Worm (Caenorhabditis elegans): ENCODE data around the gene Y82E9BR.22.

The Y82E9BR.22 gene

DNA sequence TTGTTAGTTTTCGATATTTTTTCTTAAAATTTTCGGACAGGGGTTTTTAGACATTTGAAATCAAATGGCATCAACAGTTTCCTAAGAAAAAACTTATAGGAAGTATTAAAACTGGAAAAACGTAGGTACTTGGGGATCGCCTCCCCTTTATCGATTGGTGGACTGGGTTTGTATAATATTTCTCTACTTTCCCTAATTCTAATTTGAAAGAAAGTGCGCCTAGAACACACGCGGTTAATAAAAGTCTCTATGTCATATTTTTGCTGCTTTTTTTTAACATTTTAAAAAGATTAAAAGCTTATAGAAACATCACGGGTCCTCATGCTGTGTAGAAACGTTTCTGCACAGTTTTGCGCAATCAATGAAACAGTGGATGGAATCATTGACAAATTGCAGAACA lies 9.4 kb downstream of the Y82E9BR.22 start, which contains the start of gene pals-16:
pals-16 (plus strand) TSS at position 301 of the 400 bp plus-strand sequence.
- TF ChIP-seq tlp-1 (tag; optimal IDR thresholded peaks at IDR 0.05) (no peak), xbp-1 (tag; optimal IDR thresholded peaks at IDR 0.05) (no peak), ceh-90 (tag; optimal IDR thresholded peaks at IDR 0.05) (no peak), tbx-2 (tag; optimal IDR thresholded peaks at IDR 0.05) (no peak), snpc-4 (tag; optimal IDR thresholded peaks at IDR 0.05) (no peak), zip-4 (GFP tag; optimal IDR thresholded peaks at IDR 0.05) (no peak), hlh-4 (tag; optimal IDR thresholded peaks at IDR 0.05) (no peak), ceh-63 (GFP tag; optimal IDR thresholded peaks at IDR 0.05) (no peak), C16A3.4 (tag; optimal IDR thresholded peaks at IDR 0.05) (no peak), mdl-1 (tag; optimal IDR thresholded peaks at IDR 0.05) (no peak), blmp-1 (tag; optimal IDR thresholded peaks at IDR 0.05) (no peak), ceh-8 (GFP tag; optimal IDR thresholded peaks at IDR 0.05) (no peak), lin-35 (GFP tag; optimal IDR thresholded peaks at IDR 0.05) (no peak), lir-3 (tag; optimal IDR thresholded peaks at IDR 0.05; ENCODE audit: poor library complexity) (no peak)

DNA sequence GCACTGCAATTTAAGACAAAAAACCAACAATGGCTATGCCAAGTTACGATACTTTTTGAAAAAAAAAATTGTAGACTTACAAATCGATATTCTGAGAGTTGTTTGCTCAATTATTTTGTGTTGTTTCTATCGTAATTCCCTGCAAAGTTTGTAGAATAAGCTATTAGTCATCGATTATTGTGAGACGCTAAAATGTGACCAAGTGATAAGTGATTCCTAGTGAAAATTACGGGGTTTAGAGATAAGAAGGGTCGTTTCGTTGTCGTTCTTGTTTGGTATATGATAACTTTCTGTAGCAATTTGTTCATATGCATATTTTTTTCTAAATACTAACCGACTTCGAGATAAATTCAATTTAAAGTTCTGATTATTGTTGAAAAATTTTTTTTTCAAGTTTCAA lies 10.9 kb downstream of the Y82E9BR.22 start:
- TF ChIP-seq elt-2 (tag; optimal IDR thresholded peaks at IDR 0.05) (peak; percentile 86), elt-3 (tag; optimal IDR thresholded peaks at IDR 0.05) (no peak), jun-1 (tag; optimal IDR thresholded peaks at IDR 0.05) (no peak), ceh-82 (tag; optimal IDR thresholded peaks at IDR 0.05) (no peak), ceh-90 (tag; optimal IDR thresholded peaks at IDR 0.05) (no peak), fkh-10 (GFP tag; optimal IDR thresholded peaks at IDR 0.05) (no peak), hlh-17 (GFP tag; optimal IDR thresholded peaks at IDR 0.05; ENCODE audit: borderline replicate concordance) (no peak), lin-35 (GFP tag; optimal IDR thresholded peaks at IDR 0.05) (no peak)

DNA sequence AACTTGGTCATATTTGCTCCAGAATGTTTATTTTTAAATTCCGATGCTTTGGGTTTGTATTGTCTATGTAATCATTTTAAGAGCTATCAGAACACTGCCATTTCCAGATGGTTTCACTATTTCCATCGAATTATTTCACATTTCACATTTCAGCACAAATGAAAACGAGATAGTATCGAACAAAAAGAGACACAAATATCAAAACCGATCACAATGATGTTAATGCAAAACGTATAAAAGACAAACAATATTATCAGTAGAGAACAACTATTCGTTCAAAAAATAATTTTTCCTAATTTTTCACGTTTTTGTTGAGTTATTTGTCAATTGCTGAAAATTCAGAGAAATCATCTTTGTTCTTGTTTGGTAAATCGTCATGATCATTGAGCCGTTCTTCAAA lies 13.7 kb downstream of the Y82E9BR.22 start:
- TF ChIP-seq elt-2 (tag; optimal IDR thresholded peaks at IDR 0.05) = peak; percentile 17
- TF ChIP-seq dpl-1 (GFP tag; optimal IDR thresholded peaks at IDR 0.05) = no peak

DNA sequence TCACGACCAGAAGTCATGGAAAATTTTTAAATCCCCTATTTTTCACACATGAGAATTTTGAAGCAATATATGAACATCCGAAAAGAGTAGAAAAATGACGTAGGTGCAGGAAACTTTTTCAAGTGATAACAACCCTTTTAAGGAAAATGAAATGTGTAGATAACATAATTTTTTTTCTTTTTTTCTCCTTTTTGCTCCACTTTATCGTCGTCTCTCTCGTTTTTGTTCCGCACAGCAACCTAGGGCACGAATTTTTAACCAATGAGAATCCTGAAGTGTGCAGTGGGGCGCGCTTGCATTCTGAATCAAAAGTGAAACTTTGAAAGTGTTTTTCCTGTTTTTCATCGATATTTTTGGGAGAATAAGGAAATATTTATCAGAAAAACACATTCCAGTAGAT lies 16.3 kb downstream of the Y82E9BR.22 start:
- no peak for TF ChIP-seq ceh-88 (GFP tag; IDR thresholded peaks at IDR 0.05)
- TF ChIP-seq pqm-1 (tag; optimal IDR thresholded peaks at IDR 0.05) = peak; percentile 51
- no peak for TF ChIP-seq lir-3 (tag; optimal IDR thresholded peaks at IDR 0.05; ENCODE audit: poor library complexity)
- peak; percentile 6 for TF ChIP-seq nhr-20 (tag; optimal IDR thresholded peaks at IDR 0.05)
- TF ChIP-seq unc-30 (tag; optimal IDR thresholded peaks at IDR 0.05) = no peak
- peak; percentile 19 for TF ChIP-seq nhr-90 (tag; optimal IDR thresholded peaks at IDR 0.05; ENCODE audit: poor library complexity)
- TF ChIP-seq elt-2 (tag; optimal IDR thresholded peaks at IDR 0.05) = peak; percentile 97
- peak in 1 of 2 experiments; percentile 2 for TF ChIP-seq lin-35 (GFP tag; optimal IDR thresholded peaks at IDR 0.05)
- no peak for TF ChIP-seq efl-1 (optimal IDR thresholded peaks at IDR 0.05)
- peak in 1 of 2 experiments; percentile 86 for TF ChIP-seq efl-1 (GFP tag; optimal IDR thresholded peaks at IDR 0.05 in 1 of 2)
- no peak for TF ChIP-seq snpc-4 (tag; optimal IDR thresholded peaks at IDR 0.05)
- TF ChIP-seq lsy-2 (tag; optimal IDR thresholded peaks at IDR 0.05) = peak in 1 of 2 experiments; percentile 13

DNA sequence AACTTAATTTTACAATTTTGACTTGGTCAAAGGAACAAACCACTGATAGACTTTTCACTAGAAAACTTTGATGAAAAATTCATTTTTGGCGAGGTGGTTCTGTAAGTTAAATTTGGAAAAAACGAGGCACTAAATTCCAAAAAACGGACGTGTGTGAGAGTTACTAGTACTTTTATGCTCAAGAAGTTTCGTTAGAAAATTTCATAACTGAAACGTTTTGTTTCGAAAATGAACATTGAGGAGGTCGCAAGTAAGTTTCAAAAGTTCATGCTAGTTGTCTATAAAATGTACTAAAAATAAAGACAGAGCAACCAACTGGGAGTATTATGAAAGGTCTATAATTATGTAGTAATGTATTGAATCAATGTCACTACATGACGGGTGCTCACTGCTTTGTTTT lies 17.3 kb downstream of the Y82E9BR.22 start, which contains the start of gene pals-17:
pals-17 (minus strand) TSS at position 101 of the 400 bp plus-strand sequence.
- TF ChIP-seq nhr-19 (GFP tag; conservative IDR thresholded peaks at IDR 0.05) (no peak), efl-1 (optimal IDR thresholded peaks at IDR 0.05) (no peak), efl-1 (GFP tag; optimal IDR thresholded peaks at IDR 0.05 in 1 of 2) (no peak), nhr-77 (tag; optimal IDR thresholded peaks at IDR 0.05) (no peak), hpl-2 (GFP tag; optimal IDR thresholded peaks at IDR 0.05) (no peak), C04F5.9 (tag; optimal IDR thresholded peaks at IDR 0.05) (no peak), mep-1 (tag; optimal IDR thresholded peaks at IDR 0.05) (no peak), nhr-71 (tag; optimal IDR thresholded peaks at IDR 0.05) (no peak), ceh-90 (tag; optimal IDR thresholded peaks at IDR 0.05) (no peak), nhr-237 (tag; optimal IDR thresholded peaks at IDR 0.05) (no peak), unc-86 (tag; optimal IDR thresholded peaks at IDR 0.05) (no peak), sptf-1 (tag; optimal IDR thresholded peaks at IDR 0.05) (no peak), snu-23 (GFP tag; optimal IDR thresholded peaks at IDR 0.05) (no peak), mef-2 (tag; optimal IDR thresholded peaks at IDR 0.05) (no peak), xbp-1 (tag; optimal IDR thresholded peaks at IDR 0.05) (no peak)
